Fruit fly (Drosophila melanogaster) whole organism, embryonic: ENCODE data around the gene CG32259.

Source experiments
- ATbp ChIP-seq: fragments of 200-800 bp; sonication (Bioruptor generic); optimal IDR thresholded peaks from 2 replicates; lab custom pipeline; 2017; ENCODE audit warnings: missing biosample characterization, mild to moderate bottlenecking, missing genetic modification characterization, missing genetic modification reagents
- C15 ChIP-seq: fragments of 200-800 bp; sonication (Bioruptor generic); IDR thresholded peaks from 3 replicates; pipeline ENCODE4 v1.3.6; 2022; ENCODE audit warnings: missing biosample characterization, missing genetic modification characterization
- CG10979 ChIP-seq: fragments of 200-800 bp; sonication (Bioruptor generic); optimal IDR thresholded peaks from 2 replicates; lab custom pipeline; 2018; ENCODE audit warnings: missing biosample characterization, mild to moderate bottlenecking, missing genetic modification characterization, moderate library complexity
- CG11560 ChIP-seq: fragments of 200-800 bp; sonication (Bioruptor generic); IDR thresholded peaks from 3 replicates; pipeline ENCODE4 v1.3.6; 2022; ENCODE audit warnings: missing biosample characterization, missing genetic modification characterization
- CG13287 ChIP-seq: fragments of 200-800 bp; sonication (Bioruptor generic); IDR thresholded peaks from 2 replicates; pipeline ENCODE4 v1.3.6; 2022; ENCODE audit warnings: missing biosample characterization, missing genetic modification characterization; ENCODE audit not compliant: partially characterized antibody
- CG13894 ChIP-seq: fragments of 200-800 bp; sonication (Bioruptor generic); optimal IDR thresholded peaks from 3 replicates; lab custom pipeline; 2018; ENCODE audit warnings: missing biosample characterization, mild to moderate bottlenecking, missing genetic modification characterization, moderate library complexity
- CG14014 ChIP-seq: fragments of 200-800 bp; sonication (Bioruptor generic); IDR thresholded peaks from 2 replicates; pipeline ENCODE4 v1.3.6; 2022; ENCODE audit warnings: missing biosample characterization, missing genetic modification characterization
- CG15269 ChIP-seq: fragments of 200-800 bp; sonication (Bioruptor generic); optimal IDR thresholded peaks from 2 replicates; lab custom pipeline; 2018; ENCODE audit warnings: missing biosample characterization, mild to moderate bottlenecking, missing genetic modification characterization, moderate library complexity
- CG18764 ChIP-seq: fragments of 200-800 bp; sonication (Bioruptor generic); optimal IDR thresholded peaks from 3 replicates; lab custom pipeline; 2016; ENCODE audit warnings: missing biosample characterization, missing genetic modification characterization
- CG31441 ChIP-seq: fragments of 200-800 bp; sonication (Bioruptor generic); IDR thresholded peaks from 2 replicates; pipeline ENCODE4 v1.3.6; 2022; ENCODE audit warnings: missing biosample characterization, missing genetic modification characterization
- CG3407 ChIP-seq: fragments of 200-800 bp; sonication (Bioruptor generic); optimal IDR thresholded peaks from 2 replicates; lab custom pipeline; 2018; ENCODE audit warnings: missing biosample characterization, mild to moderate bottlenecking, missing genetic modification characterization
- CG6175 ChIP-seq: fragments of 200-800 bp; sonication (Bioruptor generic); IDR thresholded peaks from 3 replicates; pipeline ENCODE4 v1.3.6; 2022; ENCODE audit warnings: missing biosample characterization, missing genetic modification characterization
- CG8290 ChIP-seq, 3 experiments: fragments of 200-800 bp; sonication (Bioruptor generic); optimal IDR thresholded peaks; 2 replicates each; lab custom pipeline; 2016 to 2019; ENCODE audit warnings: missing biosample characterization in 3 of 3, missing genetic modification characterization in 3 of 3, mild to moderate bottlenecking in 2 of 3, moderate library complexity in 1 of 3
- CG9797 ChIP-seq: fragments of 200-800 bp; sonication (Bioruptor generic); optimal IDR thresholded peaks from 3 replicates; lab custom pipeline; 2018; ENCODE audit warnings: missing biosample characterization, mild to moderate bottlenecking, missing genetic modification characterization
- Deaf1 ChIP-seq: fragments of 200-800 bp; optimal IDR thresholded peaks from 3 replicates; lab custom pipeline; 2019; ENCODE audit warnings: missing biosample characterization, mild to moderate bottlenecking, missing genetic modification characterization, moderate library complexity
- Dll ChIP-seq: fragments of 200-800 bp; sonication (Bioruptor generic); IDR thresholded peaks from 4 replicates; pipeline ENCODE4 v1.3.6; 2022; ENCODE audit warnings: missing biosample characterization, missing genetic modification characterization; ENCODE audit not compliant: partially characterized antibody
- Dref ChIP-seq: fragments of 200-800 bp; sonication (Bioruptor generic); IDR thresholded peaks from 2 replicates; pipeline ENCODE4 v1.3.6; 2022; ENCODE audit warnings: missing biosample characterization, missing genetic modification characterization
- E2f1 ChIP-seq: fragments of 200-800 bp; sonication (Bioruptor generic); IDR thresholded peaks from 2 replicates; pipeline ENCODE4 v1.3.6; 2022; ENCODE audit warnings: missing biosample characterization, missing genetic modification characterization
- E2f2 ChIP-seq: fragments of 200-800 bp; sonication (Bioruptor generic); IDR thresholded peaks from 2 replicates; pipeline ENCODE4 v1.3.6; 2022; ENCODE audit warnings: missing biosample characterization, missing genetic modification characterization
- Eip74EF ChIP-seq, 2 experiments: fragments of 200-800 bp in 1 of 2; fragments of >200 bp in 1 of 2; sonication (Bioruptor generic) in 1 of 2; optimal IDR thresholded peaks; 2 replicates each; lab custom pipeline; 2017 to 2019; ENCODE audit warnings: missing biosample characterization in 2 of 2, missing genetic modification characterization in 2 of 2, mild to moderate bottlenecking in 1 of 2, moderate library complexity in 1 of 2
- HLH3B ChIP-seq: fragments of 200-800 bp; sonication (Bioruptor generic); IDR thresholded peaks from 2 replicates; pipeline ENCODE4 v1.3.6; 2022; ENCODE audit warnings: missing biosample characterization, missing genetic modification characterization
- HLH4C ChIP-seq: fragments of 200-800 bp; sonication (Bioruptor generic); IDR thresholded peaks from 3 replicates; pipeline ENCODE4 v1.3.6; 2022; ENCODE audit warnings: missing biosample characterization, missing genetic modification characterization; ENCODE audit not compliant: partially characterized antibody
- Lpt ChIP-seq: fragments of >200 bp; optimal IDR thresholded peaks from 2 replicates; lab custom pipeline; 2018; ENCODE audit warnings: missing biosample characterization, missing genetic modification characterization
- MTF-1 ChIP-seq: fragments of 200-800 bp; sonication (Bioruptor generic); optimal IDR thresholded peaks from 2 replicates; lab custom pipeline; 2018; ENCODE audit warnings: missing biosample characterization, mild to moderate bottlenecking, missing genetic modification characterization, borderline replicate concordance
- Oli ChIP-seq: fragments of 200-800 bp; sonication (Bioruptor generic); optimal IDR thresholded peaks from 2 replicates; lab custom pipeline; 2018; ENCODE audit warnings: missing biosample characterization, mild to moderate bottlenecking, missing genetic modification characterization, moderate library complexity
- Sox100B ChIP-seq: fragments of 200-800 bp; sonication (Bioruptor generic); optimal IDR thresholded peaks from 3 replicates; lab custom pipeline; 2018; ENCODE audit warnings: missing biosample characterization, mild to moderate bottlenecking, missing genetic modification characterization
- Sox102F ChIP-seq: fragments of 200-800 bp; sonication (Bioruptor generic); optimal IDR thresholded peaks from 2 replicates; lab custom pipeline; 2018; ENCODE audit warnings: missing biosample characterization, mild to moderate bottlenecking, missing genetic modification characterization, moderate library complexity
- Sry-β ChIP-seq: fragments of 200-800 bp; sonication (Bioruptor generic); optimal IDR thresholded peaks from 2 replicates; lab custom pipeline; 2018; ENCODE audit warnings: missing biosample characterization, mild to moderate bottlenecking, missing genetic modification characterization, moderate library complexity
- bigmax ChIP-seq: fragments of 200-800 bp; sonication (Bioruptor generic); optimal IDR thresholded peaks from 2 replicates; lab custom pipeline; 2018; ENCODE audit warnings: missing biosample characterization, mild to moderate bottlenecking, missing genetic modification characterization
- chinmo ChIP-seq: fragments of 200-800 bp; sonication (Bioruptor generic); IDR thresholded peaks from 4 replicates; pipeline ENCODE4 v1.3.6; 2022; ENCODE audit warnings: missing biosample characterization, missing genetic modification characterization; ENCODE audit not compliant: partially characterized antibody
- crol ChIP-seq: fragments of 200-800 bp; sonication (Bioruptor generic); IDR thresholded peaks from 2 replicates; pipeline ENCODE4 v1.3.6; 2022; ENCODE audit warnings: missing biosample characterization, missing genetic modification characterization
- dmrt99B ChIP-seq: fragments of 200-800 bp; sonication (Bioruptor generic); optimal IDR thresholded peaks from 2 replicates; lab custom pipeline; 2018; ENCODE audit warnings: missing biosample characterization, mild to moderate bottlenecking, missing genetic modification characterization, moderate library complexity
- eyg ChIP-seq: fragments of 200-800 bp; sonication (Bioruptor generic); optimal IDR thresholded peaks from 3 replicates; lab custom pipeline; 2016; ENCODE audit warnings: missing biosample characterization, missing genetic modification characterization
- gsb ChIP-seq: fragments of 200-800 bp; sonication (Bioruptor generic); IDR thresholded peaks from 2 replicates; pipeline ENCODE4 v1.3.6; 2022; ENCODE audit warnings: missing biosample characterization, missing genetic modification characterization
- oc ChIP-seq: fragments of 200-800 bp; sonication (Bioruptor generic); optimal IDR thresholded peaks from 2 replicates; lab custom pipeline; 2018; ENCODE audit warnings: missing biosample characterization, mild to moderate bottlenecking, missing genetic modification characterization, moderate library complexity
- phol ChIP-seq: fragments of 200-800 bp; sonication (Bioruptor generic); optimal IDR thresholded peaks from 3 replicates; lab custom pipeline; 2018; ENCODE audit warnings: missing biosample characterization, mild to moderate bottlenecking, missing genetic modification characterization, moderate library complexity
- ranshi ChIP-seq: fragments of 200-800 bp; sonication (Bioruptor generic); IDR thresholded peaks from 2 replicates; pipeline ENCODE4 v1.3.6; 2022; ENCODE audit warnings: missing biosample characterization, missing genetic modification characterization
- rib ChIP-seq: fragments of 200-800 bp; sonication (Bioruptor generic); IDR thresholded peaks from 2 replicates; pipeline ENCODE4 v1.3.6; 2022; ENCODE audit warnings: missing biosample characterization, missing genetic modification characterization
- row ChIP-seq: fragments of 200-800 bp; sonication (Bioruptor generic); IDR thresholded peaks from 3 replicates; pipeline ENCODE4 v1.3.6; 2022; ENCODE audit warnings: missing biosample characterization, missing genetic modification characterization
- tna ChIP-seq: fragments of 200-800 bp; sonication (Bioruptor generic); IDR thresholded peaks from 2 replicates; pipeline ENCODE4 v1.3.6; 2022; ENCODE audit warnings: missing biosample characterization, missing genetic modification characterization; ENCODE audit not compliant: partially characterized antibody
- unpg ChIP-seq: fragments of 200-800 bp; sonication (Bioruptor generic); optimal IDR thresholded peaks from 3 replicates; lab custom pipeline; 2018; ENCODE audit warnings: missing biosample characterization, mild to moderate bottlenecking, missing genetic modification characterization, moderate library complexity
- zf30C ChIP-seq: fragments of 200-800 bp; sonication (Bioruptor generic); optimal IDR thresholded peaks from 3 replicates; lab custom pipeline; 2018; ENCODE audit warnings: missing biosample characterization, mild to moderate bottlenecking, missing genetic modification characterization

Gene CG32259

dm6 chr3L:4044497-4044896 is 24.7 kb upstream of the CG32259 start (continued):
- TF ChIP-seq row (GFP tag; lab: Robert Waterston, UW) (0 out of 3 replicates have a peak, but pooled peaks have one; percentile 9), bigmax (GFP tag; lab: Kevin White, UChicago) (no peak), CG10979 (no peak), Eip74EF (GFP tag; optimal IDR thresholded peaks at IDR 0.05; lab: Kevin White, UChicago) (peak in 1 of 2 experiments; percentile 49), CG14014 (GFP tag; lab: Robert Waterston, UW) (no peak), CG3407 (GFP tag; lab: Kevin White, UChicago) (no peak), chinmo (GFP tag; lab: Robert Waterston, UW) (no peak), ranshi (GFP tag; lab: Robert Waterston, UW) (no peak), gsb (GFP tag; lab: Robert Waterston, UW) (no peak), CG9797 (no peak), CG31441 (GFP tag; lab: Robert Waterston, UW) (peak; percentile 17; the same call in 1 of the 2 replicates), zf30C (GFP tag; lab: Kevin White, UChicago) (no peak), CG11560 (tag; lab: Robert Waterston, UW) (no peak), eyg (GFP tag; lab: Kevin White, UChicago) (no peak)
- TF ChIP-seq, all 482 proteins: peak for 32

- no peak for TF ChIP-seq Lpt (GFP tag; lab: Kevin White, UChicago)
- TF ChIP-seq chinmo (GFP tag; lab: Robert Waterston, UW), result 0 out of 4 replicates have a peak, but pooled peaks have one; percentile 65
- 0 out of 3 replicates have a peak, but pooled peaks have one; percentile 25 for TF ChIP-seq CG6175 (GFP tag; lab: Robert Waterston, UW)
- 0 out of 2 replicates have a peak, but pooled peaks have one; percentile 22 for TF ChIP-seq E2f2 (GFP tag; lab: Robert Waterston, UW)
- 0 out of 2 replicates have a peak, but pooled peaks have one; percentile 44 for TF ChIP-seq rib (GFP tag; lab: Robert Waterston, UW)
- peak; percentile 23 for TF ChIP-seq CG13894 (tag; lab: Kevin White, UChicago)
- peak; percentile 15 for TF ChIP-seq oc (tag; lab: Kevin White, UChicago)
- TF ChIP-seq CG13287 (GFP tag; lab: Robert Waterston, UW), result peak; percentile 15; the same call in 1 of the 2 replicates
- no peak for TF ChIP-seq Dref (GFP tag; lab: Robert Waterston, UW)
- TF ChIP-seq Deaf1, result peak; percentile 88
- no peak for TF ChIP-seq CG18764 (GFP tag; lab: Kevin White, UChicago)
These were observed 22.9 kb upstream of the CG32259 start, which contains the start of gene CG1136 for dm6 chr3L:4046289-4046688. Gene CG1136 (plus strand): TSS chr3L:4046596.

dm6 chr3L:4047635-4048034 is 21.5 kb upstream of the CG32259 start, which contains the start of gene Dpy-30L2:
Gene Dpy-30L2 (minus strand): TSS chr3L:4047735.
- TF ChIP-seq HLH4C (GFP tag; lab: Robert Waterston, UW) (no peak), ATbp (no peak), tna (GFP tag; lab: Robert Waterston, UW) (no peak), crol (GFP tag; lab: Robert Waterston, UW) (no peak), CG8290 (GFP tag; optimal IDR thresholded peaks at IDR 0.05; lab: Kevin White, UChicago) (no peak), CG8290 (tag; optimal IDR thresholded peaks at IDR 0.05; lab: Kevin White, UChicago) (no peak), C15 (GFP tag; lab: Robert Waterston, UW) (no peak), Oli (no peak), Dll (no peak), Sox102F (GFP tag; lab: Kevin White, UChicago) (no peak), CG15269 (no peak), Sox100B (GFP tag; lab: Kevin White, UChicago) (no peak), bigmax (GFP tag; lab: Kevin White, UChicago) (no peak), E2f1 (GFP tag; lab: Robert Waterston, UW) (no peak), dmrt99B (tag; lab: Kevin White, UChicago) (no peak), unpg (GFP tag; lab: Kevin White, UChicago) (no peak), HLH3B (GFP tag; lab: Robert Waterston, UW) (no peak), phol (tag; lab: Kevin White, UChicago) (no peak), Sry-β (GFP tag; lab: Kevin White, UChicago) (no peak), MTF-1 (GFP tag; lab: Kevin White, UChicago) (no peak)
